Fruit fly (Drosophila melanogaster) whole organism, embryonic: ENCODE data around the gene CG4009.

ENCODE experiments used
- Atf6 ChIP-seq: fragments of 200-800 bp; sonication (Bioruptor generic); IDR thresholded peaks from 2 replicates; pipeline ENCODE4 v1.3.6; 2022; ENCODE audit warnings: missing biosample characterization, missing genetic modification characterization
- Bteb2 ChIP-seq: fragments of 200-800 bp; sonication (Bioruptor generic); optimal IDR thresholded peaks from 2 replicates; lab custom pipeline; 2016; ENCODE audit warnings: missing biosample characterization, missing genetic modification characterization
- C15 ChIP-seq: fragments of 200-800 bp; sonication (Bioruptor generic); IDR thresholded peaks from 3 replicates; pipeline ENCODE4 v1.3.6; 2022; ENCODE audit warnings: missing biosample characterization, missing genetic modification characterization
- CG10267 ChIP-seq: fragments of 200-800 bp; sonication (Bioruptor generic); optimal IDR thresholded peaks from 2 replicates; lab custom pipeline; 2018; ENCODE audit warnings: missing biosample characterization, mild to moderate bottlenecking, missing genetic modification characterization, moderate library complexity
- CG11085 ChIP-seq: fragments of 200-800 bp; sonication (Bioruptor generic); IDR thresholded peaks from 2 replicates; pipeline ENCODE4 v1.3.6; 2022; ENCODE audit warnings: missing biosample characterization, missing genetic modification characterization
- CG12155 ChIP-seq: fragments of 200-800 bp; sonication (Bioruptor generic); optimal IDR thresholded peaks from 3 replicates; lab custom pipeline; 2016; ENCODE audit warnings: missing biosample characterization, missing genetic modification characterization
- CG14710 ChIP-seq: fragments of 200-800 bp; sonication (Bioruptor generic); optimal IDR thresholded peaks from 3 replicates; lab custom pipeline; 2019; ENCODE audit warnings: missing biosample characterization, mild to moderate bottlenecking, missing genetic modification characterization, moderate library complexity
- CG14965 ChIP-seq: fragments of 200-800 bp; sonication (Bioruptor generic); optimal IDR thresholded peaks from 2 replicates; lab custom pipeline; 2016; ENCODE audit warnings: missing biosample characterization, missing genetic modification characterization, borderline replicate concordance
- CG16779 ChIP-seq: fragments of 200-800 bp; sonication (Bioruptor generic); IDR thresholded peaks from 2 replicates; pipeline ENCODE4 v1.3.6; 2022; ENCODE audit warnings: missing biosample characterization, missing genetic modification characterization
- CG16813 ChIP-seq: fragments of 200-800 bp; sonication (Bioruptor generic); IDR thresholded peaks from 3 replicates; pipeline ENCODE4 v1.3.6; 2022; ENCODE audit warnings: missing biosample characterization, missing genetic modification characterization; ENCODE audit not compliant: partially characterized antibody
- CG17359 ChIP-seq: fragments of 200-800 bp; sonication (Bioruptor generic); optimal IDR thresholded peaks from 3 replicates; lab custom pipeline; 2018; ENCODE audit warnings: missing biosample characterization, mild to moderate bottlenecking, missing genetic modification characterization, moderate library complexity
- CG17361 ChIP-seq: fragments of 200-800 bp; sonication (Bioruptor generic); IDR thresholded peaks from 3 replicates; pipeline ENCODE4 v1.3.6; 2022; ENCODE audit warnings: missing biosample characterization, missing genetic modification characterization
- CG17802 ChIP-seq: fragments of 200-800 bp; sonication (Bioruptor generic); optimal IDR thresholded peaks from 2 replicates; lab custom pipeline; 2018; ENCODE audit warnings: missing biosample characterization, mild to moderate bottlenecking, missing genetic modification characterization, moderate library complexity
- CG17829 ChIP-seq: fragments of 200-800 bp; optimal IDR thresholded peaks from 2 replicates; lab custom pipeline; 2019; ENCODE audit warnings: missing biosample characterization, mild to moderate bottlenecking, missing genetic modification characterization, moderate library complexity
- CG30020 ChIP-seq: fragments of 200-800 bp; optimal IDR thresholded peaks from 2 replicates; lab custom pipeline; 2019; ENCODE audit warnings: missing biosample characterization, mild to moderate bottlenecking, missing genetic modification characterization, moderate library complexity
- CG31441 ChIP-seq: fragments of 200-800 bp; sonication (Bioruptor generic); IDR thresholded peaks from 2 replicates; pipeline ENCODE4 v1.3.6; 2022; ENCODE audit warnings: missing biosample characterization, missing genetic modification characterization
- CG3163 ChIP-seq: fragments of 200-800 bp; sonication (Bioruptor generic); optimal IDR thresholded peaks from 3 replicates; lab custom pipeline; 2016; ENCODE audit warnings: missing biosample characterization, missing genetic modification characterization
- CG43689 ChIP-seq: fragments of 200-800 bp; sonication (Bioruptor generic); IDR thresholded peaks from 2 replicates; pipeline ENCODE4 v1.3.6; 2022; ENCODE audit warnings: missing biosample characterization, missing genetic modification characterization
- CG5953 ChIP-seq: fragments of 200-800 bp; sonication (Bioruptor generic); IDR thresholded peaks from 2 replicates; pipeline ENCODE4 v1.3.6; 2022; ENCODE audit warnings: missing biosample characterization, missing genetic modification characterization
- CG6689 ChIP-seq: fragments of 200-800 bp; sonication (Bioruptor generic); IDR thresholded peaks from 2 replicates; pipeline ENCODE4 v1.3.6; 2022; ENCODE audit warnings: missing biosample characterization, missing genetic modification characterization
- CG8944 ChIP-seq: fragments of 200-800 bp; sonication (Bioruptor generic); optimal IDR thresholded peaks from 3 replicates; lab custom pipeline; 2016; ENCODE audit warnings: missing biosample characterization, missing genetic modification characterization
- CG9797 ChIP-seq: fragments of 200-800 bp; sonication (Bioruptor generic); optimal IDR thresholded peaks from 3 replicates; lab custom pipeline; 2018; ENCODE audit warnings: missing biosample characterization, mild to moderate bottlenecking, missing genetic modification characterization
- Camta ChIP-seq: fragments of 200-800 bp; sonication (Bioruptor generic); optimal IDR thresholded peaks from 2 replicates; lab custom pipeline; 2016; ENCODE audit warnings: missing biosample characterization, missing genetic modification characterization
- Dip2 ChIP-seq: fragments of 200-800 bp; sonication (Bioruptor generic); IDR thresholded peaks from 2 replicates; pipeline ENCODE4 v1.3.6; 2022; ENCODE audit warnings: missing biosample characterization, missing genetic modification characterization
- Hey ChIP-seq: fragments of 200-800 bp; sonication (Bioruptor generic); optimal IDR thresholded peaks from 3 replicates; lab custom pipeline; 2018; ENCODE audit warnings: missing biosample characterization, mild to moderate bottlenecking, missing genetic modification characterization
- HmgD ChIP-seq: fragments of 200-800 bp; sonication (Bioruptor generic); optimal IDR thresholded peaks from 3 replicates; lab custom pipeline; 2016; ENCODE audit warnings: missing biosample characterization, missing genetic modification characterization
- Hr51 ChIP-seq, 2 experiments: fragments of 200-800 bp; sonication (Bioruptor generic); optimal IDR thresholded peaks; 2 replicates in 1 of 2; 3 replicates in 1 of 2; lab custom pipeline; 2016 to 2018; ENCODE audit warnings: missing biosample characterization in 2 of 2, missing genetic modification characterization in 2 of 2, mild to moderate bottlenecking in 1 of 2, moderate library complexity in 1 of 2
- Jarid2 ChIP-seq: fragments of 200-800 bp; sonication (Bioruptor generic); optimal IDR thresholded peaks from 3 replicates; lab custom pipeline; 2017; ENCODE audit warnings: mild to moderate bottlenecking, missing biosample characterization, missing genetic modification reagents, missing genetic modification characterization
- Mrtf ChIP-seq: fragments of 200-800 bp; sonication (Bioruptor generic); IDR thresholded peaks from 3 replicates; pipeline ENCODE4 v1.3.6; 2022; ENCODE audit warnings: missing biosample characterization, missing genetic modification characterization
- Nf-YB ChIP-seq: fragments of 200-800 bp; sonication (Bioruptor generic); optimal IDR thresholded peaks from 3 replicates; lab custom pipeline; 2019; ENCODE audit warnings: missing biosample characterization, mild to moderate bottlenecking, missing genetic modification characterization, moderate library complexity
- Nf-YC ChIP-seq: fragments of 200-800 bp; optimal IDR thresholded peaks from 3 replicates; lab custom pipeline; 2019; ENCODE audit warnings: missing biosample characterization, mild to moderate bottlenecking, missing genetic modification characterization, moderate library complexity
- Oli ChIP-seq: fragments of 200-800 bp; sonication (Bioruptor generic); optimal IDR thresholded peaks from 2 replicates; lab custom pipeline; 2018; ENCODE audit warnings: missing biosample characterization, mild to moderate bottlenecking, missing genetic modification characterization, moderate library complexity
- Sox102F ChIP-seq: fragments of 200-800 bp; sonication (Bioruptor generic); optimal IDR thresholded peaks from 2 replicates; lab custom pipeline; 2018; ENCODE audit warnings: missing biosample characterization, mild to moderate bottlenecking, missing genetic modification characterization, moderate library complexity
- Sry-δ ChIP-seq: fragments of 200-800 bp; sonication (Bioruptor generic); optimal IDR thresholded peaks from 2 replicates; lab custom pipeline; 2016; ENCODE audit warnings: missing biosample characterization, missing genetic modification characterization
- bsh ChIP-seq, 2 experiments: fragments of 200-800 bp; sonication (Bioruptor generic); optimal IDR thresholded peaks; 2 replicates each; lab custom pipeline; 2017 to 2018; ENCODE audit warnings: mild to moderate bottlenecking in 2 of 2, missing biosample characterization in 2 of 2, missing genetic modification characterization in 2 of 2, moderate library complexity in 1 of 2
- gfzf ChIP-seq: fragments of 200-800 bp; sonication (Bioruptor generic); optimal IDR thresholded peaks from 2 replicates; lab custom pipeline; 2016; ENCODE audit warnings: missing biosample characterization, mild to moderate bottlenecking, missing genetic modification characterization, moderate library complexity
- jigr1 ChIP-seq: fragments of 200-800 bp; sonication (Bioruptor generic); IDR thresholded peaks from 3 replicates; pipeline ENCODE4 v1.3.6; 2022; ENCODE audit warnings: missing biosample characterization, missing genetic modification characterization
- lab ChIP-seq: fragments of 200-800 bp; sonication (Bioruptor generic); optimal IDR thresholded peaks from 3 replicates; lab custom pipeline; 2017; ENCODE audit warnings: missing biosample characterization, missing genetic modification characterization, mild to moderate bottlenecking, moderate library complexity, missing genetic modification reagents
- shn ChIP-seq: fragments of 200-800 bp; sonication (Bioruptor generic); optimal IDR thresholded peaks from 3 replicates; lab custom pipeline; 2016; ENCODE audit warnings: missing biosample characterization, missing genetic modification characterization
- sna ChIP-seq: fragments of 200-800 bp; sonication (Bioruptor generic); IDR thresholded peaks from 2 replicates; pipeline ENCODE4 v1.3.6; 2022; ENCODE audit warnings: missing biosample characterization, missing genetic modification characterization; ENCODE audit not compliant: partially characterized antibody
- so ChIP-seq: fragments of 200-800 bp; sonication (Bioruptor generic); IDR thresholded peaks from 3 replicates; pipeline ENCODE4 v1.3.6; 2022; ENCODE audit warnings: missing biosample characterization, missing genetic modification characterization
- sob ChIP-seq: fragments of 200-800 bp; sonication (Bioruptor generic); IDR thresholded peaks from 2 replicates; pipeline ENCODE4 v1.3.6; 2022; ENCODE audit warnings: missing biosample characterization, missing genetic modification characterization
- sqz ChIP-seq: fragments of 200-800 bp; sonication (Bioruptor generic); optimal IDR thresholded peaks from 3 replicates; lab custom pipeline; 2018; ENCODE audit warnings: missing biosample characterization, mild to moderate bottlenecking, missing genetic modification characterization
- stwl ChIP-seq: fragments of 200-800 bp; sonication (Bioruptor generic); optimal IDR thresholded peaks from 3 replicates; lab custom pipeline; 2018; ENCODE audit warnings: missing biosample characterization, mild to moderate bottlenecking, missing genetic modification characterization, moderate library complexity
- sug ChIP-seq: fragments of 200-800 bp; optimal IDR thresholded peaks from 2 replicates; lab custom pipeline; 2019; ENCODE audit warnings: missing biosample characterization, mild to moderate bottlenecking, missing genetic modification characterization, moderate library complexity
- tio ChIP-seq: fragments of 200-800 bp; sonication (Bioruptor generic); optimal IDR thresholded peaks from 2 replicates; lab custom pipeline; 2017; ENCODE audit warnings: missing biosample characterization, missing genetic modification characterization, inconsistent platforms
- tll ChIP-seq, 2 experiments: fragments of 200-800 bp in 1 of 2; fragments of >200 bp in 1 of 2; sonication (Bioruptor generic) in 1 of 2; optimal IDR thresholded peaks; 2 replicates each; lab custom pipeline; 2017 to 2019; ENCODE audit warnings: missing biosample characterization in 2 of 2, missing genetic modification characterization in 2 of 2, mild to moderate bottlenecking in 1 of 2, moderate library complexity in 1 of 2
- tx ChIP-seq: fragments of 200-800 bp; sonication (Bioruptor generic); optimal IDR thresholded peaks from 2 replicates; lab custom pipeline; 2016; ENCODE audit warnings: missing biosample characterization, missing genetic modification characterization
- unc-4 ChIP-seq: fragments of 200-800 bp; sonication (Bioruptor generic); IDR thresholded peaks from 2 replicates; pipeline ENCODE4 v1.3.6; 2022; ENCODE audit warnings: missing biosample characterization, missing genetic modification characterization; ENCODE audit not compliant: partially characterized antibody
- vfl ChIP-seq: fragments of 200-800 bp; sonication (Bioruptor generic); optimal IDR thresholded peaks from 2 replicates; lab custom pipeline; 2016; ENCODE audit warnings: missing biosample characterization, missing genetic modification characterization

The CG4009 gene

dm6 chr3R:17081359-17081935 lies 45.6 kb upstream of the CG4009 start (continued):
- TF ChIP-seq CG9797 (GFP tag; lab: Kevin White, UChicago) (no peak), tx (GFP tag; lab: Kevin White, UChicago) (no peak), CG43689 (GFP tag; lab: Robert Waterston, UW) (no peak), CG14710 (tag; lab: Kevin White, UChicago) (peak; percentile 14), CG10267 (tag; lab: Kevin White, UChicago) (peak; percentile 25), Hr51 (GFP tag; optimal IDR thresholded peaks at IDR 0.05; lab: Kevin White, UChicago) (no peak), Oli (tag; lab: Kevin White, UChicago) (peak; percentile 24), Hey (tag; lab: Kevin White, UChicago) (no peak), CG12155 (GFP tag; lab: Kevin White, UChicago) (no peak), jigr1 (no peak), Bteb2 (GFP tag; lab: Kevin White, UChicago) (no peak), Camta (no peak), so (GFP tag; lab: Robert Waterston, UW) (no peak), CG16813 (GFP tag; lab: Robert Waterston, UW) (no peak), CG8944 (no peak), vfl (no peak), CG17359 (tag; lab: Kevin White, UChicago) (peak; percentile 10), Atf6 (GFP tag; lab: Robert Waterston, UW) (no peak), HmgD (GFP tag; lab: Kevin White, UChicago) (no peak), CG17361 (GFP tag; lab: Robert Waterston, UW) (peak; percentile 30; the same call in 1 of the 3 replicates), C15 (GFP tag; lab: Robert Waterston, UW) (no peak), bsh (GFP tag; optimal IDR thresholded peaks at IDR 0.05; lab: Kevin White, UChicago) (peak; percentile 51 to 60), sqz (GFP tag; lab: Kevin White, UChicago) (no peak), CG30020 (tag; lab: Kevin White, UChicago) (no peak), CG5953 (GFP tag; lab: Robert Waterston, UW) (no peak), Jarid2 (no peak), shn (GFP tag; lab: Kevin White, UChicago) (no peak), Mrtf (GFP tag; lab: Robert Waterston, UW) (no peak), stwl (tag; lab: Kevin White, UChicago) (no peak), Sry-δ (GFP tag; lab: Kevin White, UChicago) (no peak), sug (tag; lab: Kevin White, UChicago) (no peak), Nf-YB (GFP tag; lab: Kevin White, UChicago) (no peak), lab (GFP tag; lab: Kevin White, UChicago) (no peak), CG14965 (GFP tag; lab: Kevin White, UChicago) (no peak), Sox102F (GFP tag; lab: Kevin White, UChicago) (no peak), gfzf (GFP tag; lab: Kevin White, UChicago) (no peak), CG16779 (GFP tag; lab: Robert Waterston, UW) (no peak), Dip2 (GFP tag; lab: Robert Waterston, UW) (no peak), sna (no peak), unc-4 (no peak), CG17802 (tag; lab: Kevin White, UChicago) (no peak), tio (GFP tag; lab: Kevin White, UChicago) (no peak), CG17829 (tag; lab: Kevin White, UChicago) (peak; percentile 40), CG11085 (GFP tag; lab: Robert Waterston, UW) (no peak), CG3163 (no peak), tll (GFP tag; optimal IDR thresholded peaks at IDR 0.05; lab: Kevin White, UChicago) (no peak), Nf-YC (tag; lab: Kevin White, UChicago) (no peak), CG6689 (GFP tag; lab: Robert Waterston, UW) (no peak), CG31441 (peak; percentile 54; the same call in 1 of the 2 replicates), sob (GFP tag; lab: Robert Waterston, UW) (no peak)
